Worm (Caenorhabditis elegans) whole organism, L4 larva: ENCODE results near the gene F01D5.1.

Experiments used
- gei-8 ChIP-seq: fragments of 200-800 bp; sonication (Bioruptor generic); optimal IDR thresholded peaks from 2 replicates; lab custom pipeline; 2018; ENCODE audit warnings: mild to moderate bottlenecking, missing genetic modification characterization, missing compliant biosample characterization
- lir-3 ChIP-seq: sonication (generic microtip); optimal IDR thresholded peaks from 2 replicates; lab custom pipeline; 2016; ENCODE audit warnings: mild to moderate bottlenecking, missing genetic modification characterization, missing compliant biosample characterization
- madf-9 ChIP-seq: fragments of 200-800 bp; sonication (Bioruptor generic); conservative IDR thresholded peaks from 2 replicates; pipeline ENCODE4 v1.3.6; 2022; ENCODE audit warnings: missing genetic modification reagents, missing genetic modification characterization, missing compliant biosample characterization
- mes-2 ChIP-seq: sonication (generic microtip); optimal IDR thresholded peaks from 2 replicates; lab custom pipeline; 2016; ENCODE audit warnings: missing genotype, mild to moderate bottlenecking, missing genetic modification characterization, missing compliant biosample characterization; ENCODE audit not compliant: poor library complexity, severe bottlenecking
- pha-4 ChIP-seq, 2 experiments: fragments of 150-350 bp in 1 of 2; fragments of 200-800 bp in 1 of 2; sonication (Bioruptor generic) in 1 of 2; IDR thresholded peaks in 1 of 2; optimal IDR thresholded peaks in 1 of 2; 2 replicates each; pipeline versions ENCODE4 v1.3.6 to Lab custom; 2014 to 2022; ENCODE audit warnings: missing genetic modification characterization in 2 of 2, missing genetic modification reagents in 2 of 2, missing biosample characterization in 1 of 2, missing compliant biosample characterization in 1 of 2
- unc-62 ChIP-seq, 3 experiments: fragments of 150-350 bp in 1 of 3; sonication (generic microtip); optimal IDR thresholded peaks in 2 of 3; peaks in 1 of 3; 1 replicate in 1 of 3; 2 replicates in 2 of 3; lab custom pipeline; 2014 to 2017; ENCODE audit warnings: missing biosample characterization in 3 of 3, missing genetic modification characterization in 3 of 3, missing genetic modification reagents in 3 of 3, missing genotype in 1 of 3

DNA sequence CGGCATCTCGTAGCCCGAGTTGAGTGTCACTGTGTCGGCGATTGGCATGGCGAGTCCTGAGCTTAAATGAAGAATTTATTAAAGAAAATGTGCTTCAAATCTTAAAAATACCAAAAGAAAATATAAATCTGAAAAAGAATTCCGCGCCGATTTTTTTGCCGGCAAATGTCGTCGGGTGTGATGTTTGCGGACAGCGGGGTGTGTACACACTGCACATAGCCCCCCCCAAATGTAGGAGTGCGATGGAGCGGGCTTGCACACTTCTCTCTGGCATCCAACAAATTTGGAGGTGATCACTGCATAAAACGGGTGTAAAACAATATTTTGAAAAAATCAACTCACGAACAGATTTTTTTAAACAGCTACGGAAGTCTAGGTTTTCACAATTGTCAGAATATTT is 21.2 kb downstream of the F01D5.1 start, which contains the start of gene Y39G8B.2:
- TF ChIP-seq madf-9 (peak; percentile 57; the same call in 1 of the 2 replicates), mes-2 (tag; lab: Kevin White, UChicago) (peak; percentile 90), lir-3 (tag; lab: Kevin White, UChicago) (no peak), pha-4 (GFP tag; IDR thresholded peaks at IDR 0.05; lab: Robert Waterston, UW) (no peak), pha-4 (tag; optimal IDR thresholded peaks at IDR 0.05; lab: Kevin White, UChicago) (peak; percentile 4), gei-8 (GFP tag; lab: Kevin White, UChicago) (no peak), unc-62 (GFP tag; optimal IDR thresholded peaks at IDR 0.05 in 1 of 2; lab: Kevin White, UChicago) (peak in 1 of 2 experiments; percentile 97), unc-62 (tag; optimal IDR thresholded peaks at IDR 0.05; lab: Kevin White, UChicago) (no peak)
